Fruit fly (Drosophila melanogaster) S2 (cell line): ENCODE measurements around the gene CG33234.

Source experiments
- CG8478 ChIP-seq: fragments of >200 bp; optimal IDR thresholded peaks from 2 replicates; lab custom pipeline; 2018
- CTCF ChIP-seq, 2 experiments: fragments of >200 bp; optimal IDR thresholded peaks; 2 replicates each; lab custom pipeline; 2018

DNA sequence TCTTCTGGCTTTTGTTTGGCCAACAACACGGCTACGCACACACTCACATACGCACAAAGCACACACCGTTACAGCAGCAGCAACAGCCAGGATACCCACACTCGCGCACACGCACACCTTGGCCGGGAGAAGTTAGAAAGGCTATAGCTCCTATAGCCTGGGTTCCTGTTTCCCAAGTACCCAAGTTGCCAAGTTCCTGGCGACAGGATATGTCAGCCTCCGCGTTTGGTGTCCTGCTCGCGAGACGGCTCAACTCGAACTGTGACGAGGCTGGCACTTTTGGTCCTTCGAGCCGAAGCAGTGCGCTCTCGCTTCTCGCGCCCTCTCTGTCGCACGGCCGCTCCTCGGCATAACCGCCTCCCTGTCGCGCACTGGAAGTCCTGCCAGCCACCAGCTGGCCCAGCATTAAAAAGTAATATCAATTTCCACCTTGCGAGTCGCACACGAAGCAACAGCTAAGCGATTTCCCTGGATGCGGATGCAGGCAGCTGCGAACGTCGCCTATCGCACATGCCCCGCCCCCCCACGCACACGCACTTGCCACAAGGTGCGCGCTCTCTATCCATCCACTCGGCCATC is 50.1 kb downstream of the CG33234 start, which contains the start of gene Fife:
- TF ChIP-seq CG8478 (no peak), CTCF (optimal IDR thresholded peaks at IDR 0.05; lab: Kevin White, UChicago) (no peak)
